Fruit fly (Drosophila melanogaster) whole organism: ENCODE results near the gene RabGGTa.

Source experiments
- pan ChIP-seq: fragments of >200 bp; optimal IDR thresholded peaks from 2 replicates; lab custom pipeline; 2017
- usp ChIP-seq: fragments of >200 bp; optimal IDR thresholded peaks from 2 replicates; lab custom pipeline; 2017; ENCODE audit warnings: missing biosample characterization, missing genetic modification characterization, mixed read lengths

DNA sequence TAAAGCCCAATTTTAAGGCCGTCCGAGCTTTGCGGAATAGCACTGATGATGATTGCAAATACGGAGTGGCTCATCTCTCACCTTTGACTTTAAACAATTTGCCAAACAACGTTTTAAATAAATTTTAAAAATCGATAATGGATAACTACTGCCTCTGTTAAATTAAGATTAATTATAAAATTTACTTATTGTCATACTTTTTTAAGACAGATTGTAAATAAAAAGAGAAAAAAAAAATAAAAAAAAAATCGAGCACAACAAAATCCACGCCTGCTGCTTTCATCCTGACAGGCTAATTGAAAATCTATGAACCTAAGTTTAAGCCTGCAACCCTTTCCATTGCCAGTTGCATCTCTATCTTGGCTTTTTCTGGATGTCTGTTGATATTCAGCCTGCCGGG is 11.0 kb downstream of the RabGGTa start, which contains the start of gene CG12589:
- TF ChIP-seq usp (no peak), pan (lab: Kevin White, UChicago) (no peak)
